Worm (Caenorhabditis elegans) whole organism, L2 larva: Measurements from ENCODE around the gene str-193.

Experiments used
- nhr-25 ChIP-seq: fragments of 150-350 bp; sonication (generic microtip); optimal IDR thresholded peaks from 3 replicates; lab custom pipeline; 2014; ENCODE audit warnings: missing biosample characterization, missing genetic modification characterization
- ztf-1 ChIP-seq: fragments of 200-800 bp; sonication (Bioruptor generic); conservative IDR thresholded peaks from 2 replicates; pipeline ENCODE4 v1.3.6; 2022; ENCODE audit warnings: missing genetic modification characterization, missing compliant biosample characterization

DNA sequence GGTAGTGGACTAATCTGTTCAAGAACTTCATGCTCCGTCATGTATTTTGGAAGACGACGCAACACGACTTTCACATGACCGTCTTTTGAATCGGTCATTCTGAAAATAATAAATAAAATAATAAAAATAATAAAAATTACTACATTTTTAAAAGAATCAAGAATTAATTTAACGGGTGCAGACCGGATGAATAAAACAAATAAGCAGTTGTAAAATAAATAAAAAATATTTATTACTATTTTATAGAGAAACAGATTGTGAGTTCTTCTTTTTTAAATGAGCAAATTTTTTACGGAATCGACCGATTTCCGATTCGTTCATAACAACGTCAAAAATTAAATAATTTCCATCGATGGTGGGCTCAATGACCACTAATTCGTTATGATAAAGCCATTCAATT is 44.0 kb downstream of the str-193 start, which contains the start of gene smg-4:
- no peak for TF ChIP-seq ztf-1
- no peak for TF ChIP-seq nhr-25 (tag; lab: Kevin White, UChicago)
